Fruit fly (Drosophila melanogaster) whole organism, pupa: ENCODE measurements around the gene CG15760.

Experiments used
- CG12605 ChIP-seq: fragments of 200-800 bp; sonication (Bioruptor generic); IDR thresholded peaks from 2 replicates; pipeline ENCODE4 v1.3.6; 2022; ENCODE audit warnings: missing biosample characterization, missing genetic modification characterization
- CG13204 ChIP-seq: fragments of 200-800 bp; sonication (Bioruptor generic); optimal IDR thresholded peaks from 2 replicates; lab custom pipeline; 2018; ENCODE audit warnings: missing biosample characterization, mild to moderate bottlenecking, missing genetic modification characterization, moderate library complexity
- CG14655 ChIP-seq: fragments of 200-800 bp; sonication (Bioruptor generic); optimal IDR thresholded peaks from 3 replicates; lab custom pipeline; 2017; ENCODE audit warnings: mild to moderate bottlenecking, missing biosample characterization, missing genetic modification reagents, missing genetic modification characterization
- CG8159 ChIP-seq: fragments of 200-800 bp; sonication (Bioruptor generic); optimal IDR thresholded peaks from 3 replicates; lab custom pipeline; 2018; ENCODE audit warnings: missing biosample characterization, mild to moderate bottlenecking, missing genetic modification characterization, moderate library complexity
- CG8301 ChIP-seq: fragments of 200-800 bp; sonication (Bioruptor generic); optimal IDR thresholded peaks from 2 replicates; lab custom pipeline; 2018; ENCODE audit warnings: missing biosample characterization, mild to moderate bottlenecking, missing genetic modification characterization
- CG9948 ChIP-seq: fragments of 200-800 bp; sonication (Bioruptor generic); optimal IDR thresholded peaks from 2 replicates; lab custom pipeline; 2018; ENCODE audit warnings: missing biosample characterization, mild to moderate bottlenecking, missing genetic modification characterization, moderate library complexity
- Ets98B ChIP-seq: fragments of 200-800 bp; sonication (Bioruptor generic); IDR thresholded peaks from 2 replicates; pipeline ENCODE4 v1.3.6; 2022; ENCODE audit warnings: missing biosample characterization, missing genetic modification characterization
- Pif1A ChIP-seq: fragments of 200-800 bp; sonication (Bioruptor generic); optimal IDR thresholded peaks from 3 replicates; lab custom pipeline; 2016; ENCODE audit warnings: missing biosample characterization, missing genetic modification characterization
- Pif1B ChIP-seq: fragments of 200-800 bp; sonication (Bioruptor generic); optimal IDR thresholded peaks from 3 replicates; lab custom pipeline; 2016; ENCODE audit warnings: missing biosample characterization, missing genetic modification characterization
- Snoo ChIP-seq: fragments of 200-800 bp; sonication (Bioruptor generic); optimal IDR thresholded peaks from 3 replicates; lab custom pipeline; 2017; ENCODE audit warnings: missing biosample characterization, mild to moderate bottlenecking, missing genetic modification characterization, inconsistent platforms
- gl ChIP-seq: fragments of 200-800 bp; sonication (Bioruptor generic); optimal IDR thresholded peaks from 2 replicates; lab custom pipeline; 2018; ENCODE audit warnings: missing biosample characterization, mild to moderate bottlenecking, missing genetic modification characterization
- rn ChIP-seq: fragments of 200-800 bp; sonication (Bioruptor generic); IDR thresholded peaks from 2 replicates; pipeline ENCODE4 v1.3.6; 2022; ENCODE audit warnings: missing biosample characterization, missing genetic modification characterization

- TF ChIP-seq CG8301 (tag; lab: Kevin White, UChicago) (no peak), gl (tag; lab: Kevin White, UChicago) (no peak), Ets98B (GFP tag; lab: Robert Waterston, UW) (no peak), Pif1A (GFP tag; lab: Kevin White, UChicago) (no peak), CG13204 (GFP tag; lab: Kevin White, UChicago) (no peak), Pif1B (no peak), rn (GFP tag; lab: Robert Waterston, UW) (no peak), CG8159 (no peak), CG9948 (tag; lab: Kevin White, UChicago) (no peak), CG12605 (GFP tag; lab: Robert Waterston, UW) (no peak), CG14655 (no peak), Snoo (tag; lab: Kevin White, UChicago) (no peak)
Measured at dm6 chrX:13640692-13641011, 28.8 kb upstream of the CG15760 start.
